Fruit fly (Drosophila melanogaster): ENCODE results near the gene rt.

The rt gene

DNA sequence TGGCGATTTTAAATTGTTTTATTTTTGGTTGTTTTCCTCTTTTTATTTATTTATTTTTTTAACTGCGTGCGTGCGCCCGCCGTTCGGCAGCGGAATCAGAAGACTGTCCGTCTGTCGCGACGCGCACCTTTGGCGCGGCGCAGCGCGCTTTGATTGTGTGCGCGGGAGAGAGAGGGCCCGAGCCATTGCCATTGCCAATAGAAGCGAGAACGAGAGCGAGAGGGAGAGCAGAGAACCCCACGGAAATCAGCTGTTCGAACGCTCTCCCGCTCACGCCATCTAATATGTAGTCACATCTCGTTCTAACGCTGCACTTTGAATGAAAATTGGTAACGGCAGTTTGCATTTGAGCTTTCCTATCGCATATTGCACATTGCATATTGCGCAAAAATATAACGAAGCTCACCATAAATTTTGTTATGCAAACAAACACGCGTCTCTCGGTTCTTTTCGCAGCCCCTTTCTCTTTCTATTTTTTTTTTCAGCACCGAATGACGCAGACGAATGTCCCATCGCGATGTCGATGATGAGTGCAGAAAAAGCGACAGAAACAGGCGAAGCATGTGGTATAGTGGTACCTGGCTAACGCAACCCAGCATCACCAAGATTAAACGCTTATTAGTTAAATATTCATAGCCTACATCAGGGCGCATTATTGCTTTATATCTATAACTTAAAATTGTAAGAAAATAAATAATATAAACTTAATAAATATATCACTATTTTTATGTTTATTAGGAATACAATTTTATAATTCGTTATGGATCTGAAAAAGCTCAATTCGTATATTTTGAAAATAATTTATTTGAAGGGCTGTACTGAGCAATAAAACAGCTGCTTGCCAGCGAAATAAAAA lies 53.0 kb downstream of the rt start:
- TF ChIP-seq Hr83 (GFP tag; optimal IDR thresholded peaks at IDR 0.05; ENCODE audit: poor library complexity, severe bottlenecking) (peak; percentile 8), Myc (optimal IDR thresholded peaks at IDR 0.05) (no peak), Jra (GFP tag; optimal IDR thresholded peaks at IDR 0.05) (no peak), woc (GFP tag; optimal IDR thresholded peaks at IDR 0.05) (no peak), ey (GFP tag; optimal IDR thresholded peaks at IDR 0.05) (no peak), sage (GFP tag; optimal IDR thresholded peaks at IDR 0.05) (no peak), Hr78 (GFP tag; optimal IDR thresholded peaks at IDR 0.05) (no peak), fru (GFP tag; optimal IDR thresholded peaks at IDR 0.05) (no peak), rgr (GFP tag; optimal IDR thresholded peaks at IDR 0.05) (peak; percentile 39), tai (GFP tag; optimal IDR thresholded peaks at IDR 0.05) (no peak), usp (GFP tag; optimal IDR thresholded peaks at IDR 0.05) (no peak), h (GFP tag; optimal IDR thresholded peaks at IDR 0.05) (peak; percentile 42), OdsH (GFP tag; optimal IDR thresholded peaks at IDR 0.05) (peak; percentile 34), Rel (GFP tag; optimal IDR thresholded peaks at IDR 0.05) (no peak), Rel (tag; optimal IDR thresholded peaks at IDR 0.05) (peak; percentile 34), CG32264 (GFP tag; optimal IDR thresholded peaks at IDR 0.05) (no peak), CrebA (GFP tag; optimal IDR thresholded peaks at IDR 0.05; ENCODE audit: borderline replicate concordance) (no peak), Abd-B (GFP tag; optimal IDR thresholded peaks at IDR 0.05) (no peak), Mio (GFP tag; optimal IDR thresholded peaks at IDR 0.05) (no peak), psq (GFP tag; optimal IDR thresholded peaks at IDR 0.05) (peak; percentile 30), Hnf4 (GFP tag; optimal IDR thresholded peaks at IDR 0.05) (no peak), sv (GFP tag; optimal IDR thresholded peaks at IDR 0.05) (no peak), br (GFP tag; optimal IDR thresholded peaks at IDR 0.05) (no peak), lola (GFP tag; optimal IDR thresholded peaks at IDR 0.05) (no peak), brk (GFP tag; optimal IDR thresholded peaks at IDR 0.05) (no peak), HLH106 (tag; optimal IDR thresholded peaks at IDR 0.05) (peak; percentile 31), jim (GFP tag; optimal IDR thresholded peaks at IDR 0.05) (no peak), Dif (GFP tag; optimal IDR thresholded peaks at IDR 0.05; ENCODE audit: partially characterized antibody) (peak; percentile 92), N (GFP tag; optimal IDR thresholded peaks at IDR 0.05) (peak; percentile 18), GATAd (GFP tag; optimal IDR thresholded peaks at IDR 0.05) (no peak), foxo (GFP tag; optimal IDR thresholded peaks at IDR 0.05) (peak in 1 of 2 experiments; percentile 15), pan (optimal IDR thresholded peaks at IDR 0.05) (no peak), dsf (GFP tag; optimal IDR thresholded peaks at IDR 0.05; ENCODE audit: borderline replicate concordance) (no peak), Vsx2 (GFP tag; optimal IDR thresholded peaks at IDR 0.05; ENCODE audit: partially characterized antibody) (peak; percentile 50), dl (GFP tag; optimal IDR thresholded peaks at IDR 0.05; ENCODE audit: insufficient read depth in 1 of 2, partially characterized antibody in 2 of 2) (peak; percentile 46 to 79), Dfd (GFP tag; optimal IDR thresholded peaks at IDR 0.05) (no peak), Sp1 (GFP tag; optimal IDR thresholded peaks at IDR 0.05) (peak; percentile 4), dmrt93B (GFP tag; optimal IDR thresholded peaks at IDR 0.05) (no peak), CG9705 (GFP tag; optimal IDR thresholded peaks at IDR 0.05) (no peak)
